Worm (Caenorhabditis elegans) whole organism, midembryonic: ENCODE measurements around the gene slo-2.

Experiments
- T22C8.4 ChIP-seq: fragments of 200-800 bp; sonication (Bioruptor generic); IDR thresholded peaks from 2 replicates; pipeline ENCODE4 v1.3.6; 2022; ENCODE audit warnings: missing genetic modification characterization, missing compliant biosample characterization
- cog-1 ChIP-seq: sonication (generic microtip); optimal IDR thresholded peaks from 2 replicates; lab custom pipeline; 2016; ENCODE audit warnings: missing genetic modification characterization, missing compliant biosample characterization
- flt-1 ChIP-seq: fragments of 200-800 bp; sonication (Bioruptor generic); IDR thresholded peaks from 2 replicates; pipeline ENCODE4 v1.3.6; 2022; ENCODE audit warnings: missing genetic modification characterization, missing compliant biosample characterization
- klf-2 ChIP-seq: fragments of 200-800 bp; sonication (Bioruptor generic); conservative IDR thresholded peaks from 2 replicates; pipeline ENCODE4 v1.3.6; 2022; ENCODE audit warnings: missing genetic modification reagents, missing genetic modification characterization, missing compliant biosample characterization
- ref-1 ChIP-seq: fragments of 200-800 bp; sonication (Bioruptor generic); conservative IDR thresholded peaks from 2 replicates; pipeline ENCODE4 v1.3.6; 2022; ENCODE audit warnings: missing genetic modification reagents, missing genetic modification characterization, missing compliant biosample characterization
- tab-1 ChIP-seq: fragments of 200-800 bp; sonication (Bioruptor generic); IDR thresholded peaks from 2 replicates; pipeline ENCODE4 v1.3.6; 2022; ENCODE audit warnings: missing genetic modification characterization, missing compliant biosample characterization
- ztf-23 ChIP-seq: fragments of 200-800 bp; sonication (Bioruptor generic); IDR thresholded peaks from 2 replicates; pipeline ENCODE4 v1.3.6; 2022; ENCODE audit warnings: missing genetic modification reagents, missing genetic modification characterization, missing compliant biosample characterization
- ztf-29 ChIP-seq: fragments of 200-800 bp; sonication (Bioruptor generic); IDR thresholded peaks from 2 replicates; pipeline ENCODE4 v1.3.6; 2022; ENCODE audit warnings: missing genetic modification reagents, missing genetic modification characterization, missing compliant biosample characterization

ce11 chrX:11387723-11388330, 17.9 kb downstream of the slo-2 start:
- TF ChIP-seq T22C8.4 (GFP tag; lab: Robert Waterston, UW): no peak
- TF ChIP-seq ref-1 (GFP tag; lab: Robert Waterston, UW): no peak
- TF ChIP-seq ztf-29 (GFP tag; lab: Robert Waterston, UW): no peak
- no peak for TF ChIP-seq flt-1 (GFP tag; lab: Robert Waterston, UW)
- TF ChIP-seq cog-1 (tag; lab: Kevin White, UChicago): no peak
- no peak for TF ChIP-seq klf-2 (GFP tag; lab: Robert Waterston, UW)
- no peak for TF ChIP-seq ztf-23
- TF ChIP-seq tab-1 (GFP tag; lab: Robert Waterston, UW): no peak
